Fruit fly (Drosophila melanogaster) whole organism, embryonic: Measurements from ENCODE around the gene Cep135.

Source experiments
- Ada2b ChIP-seq: fragments of 200-800 bp; sonication (Bioruptor generic); IDR thresholded peaks from 2 replicates; pipeline ENCODE4 v1.3.6; 2022; ENCODE audit warnings: missing biosample characterization, missing genetic modification characterization
- Adf1 ChIP-seq: fragments of 200-800 bp; sonication (Bioruptor generic); IDR thresholded peaks from 2 replicates; pipeline ENCODE4 v1.3.6; 2022; ENCODE audit warnings: missing biosample characterization, missing genetic modification characterization
- Atf6 ChIP-seq: fragments of 200-800 bp; sonication (Bioruptor generic); IDR thresholded peaks from 2 replicates; pipeline ENCODE4 v1.3.6; 2022; ENCODE audit warnings: missing biosample characterization, missing genetic modification characterization
- Bgb ChIP-seq: fragments of 200-800 bp; sonication (Bioruptor generic); IDR thresholded peaks from 2 replicates; pipeline ENCODE4 v1.3.6; 2022; ENCODE audit warnings: missing biosample characterization, missing genetic modification characterization; ENCODE audit not compliant: partially characterized antibody
- CG1024 ChIP-seq: fragments of 200-800 bp; sonication (Bioruptor generic); IDR thresholded peaks from 2 replicates; pipeline ENCODE4 v1.3.6; 2022; ENCODE audit warnings: missing biosample characterization, missing genetic modification characterization
- CG12104 ChIP-seq: fragments of 200-800 bp; sonication (Bioruptor generic); optimal IDR thresholded peaks from 3 replicates; lab custom pipeline; 2016; ENCODE audit warnings: missing biosample characterization, missing genetic modification characterization
- CG13775 ChIP-seq: fragments of 200-800 bp; sonication (Bioruptor generic); optimal IDR thresholded peaks from 3 replicates; lab custom pipeline; 2017; ENCODE audit warnings: missing biosample characterization, mild to moderate bottlenecking, missing genetic modification characterization
- CG18599 ChIP-seq: fragments of 200-800 bp; sonication (Bioruptor generic); optimal IDR thresholded peaks from 3 replicates; lab custom pipeline; 2017; ENCODE audit warnings: missing biosample characterization, missing genetic modification characterization, mild to moderate bottlenecking, moderate library complexity, missing genetic modification reagents
- CG30403 ChIP-seq: fragments of 200-800 bp; sonication (Bioruptor generic); optimal IDR thresholded peaks from 3 replicates; lab custom pipeline; 2016; ENCODE audit warnings: missing biosample characterization, missing genetic modification characterization
- CG3726 ChIP-seq: fragments of 200-800 bp; sonication (Bioruptor generic); IDR thresholded peaks from 3 replicates; pipeline ENCODE4, ENCODE4 v1.3.6; 2022; ENCODE audit warnings: missing biosample characterization, missing genetic modification characterization
- CG3995 ChIP-seq: fragments of 200-800 bp; sonication (Bioruptor generic); optimal IDR thresholded peaks from 3 replicates; lab custom pipeline; 2016; ENCODE audit warnings: missing biosample characterization, missing genetic modification characterization
- CG4730 ChIP-seq: fragments of 200-800 bp; sonication (Bioruptor generic); IDR thresholded peaks from 2 replicates; pipeline ENCODE4 v1.3.6; 2022; ENCODE audit warnings: missing biosample characterization, missing genetic modification characterization
- CG5180 ChIP-seq: fragments of 200-800 bp; sonication (Bioruptor generic); optimal IDR thresholded peaks from 3 replicates; lab custom pipeline; 2017; ENCODE audit warnings: missing biosample characterization, missing genetic modification characterization, mild to moderate bottlenecking, moderate library complexity, missing genetic modification reagents
- CG6175 ChIP-seq: fragments of 200-800 bp; sonication (Bioruptor generic); IDR thresholded peaks from 3 replicates; pipeline ENCODE4 v1.3.6; 2022; ENCODE audit warnings: missing biosample characterization, missing genetic modification characterization
- CG7745 ChIP-seq: fragments of 200-800 bp; sonication (Bioruptor generic); optimal IDR thresholded peaks from 2 replicates; lab custom pipeline; 2018; ENCODE audit warnings: missing biosample characterization, mild to moderate bottlenecking, missing genetic modification characterization, moderate library complexity
- CG8359 ChIP-seq: fragments of 200-800 bp; sonication (Bioruptor generic); optimal IDR thresholded peaks from 2 replicates; lab custom pipeline; 2017; ENCODE audit warnings: missing biosample characterization, mild to moderate bottlenecking, missing genetic modification characterization, borderline replicate concordance
- CG9727 ChIP-seq: fragments of 200-800 bp; sonication (Bioruptor generic); optimal IDR thresholded peaks from 3 replicates; lab custom pipeline; 2017; ENCODE audit warnings: missing biosample characterization, mild to moderate bottlenecking, missing genetic modification characterization
- E2f2 ChIP-seq: fragments of 200-800 bp; sonication (Bioruptor generic); IDR thresholded peaks from 2 replicates; pipeline ENCODE4 v1.3.6; 2022; ENCODE audit warnings: missing biosample characterization, missing genetic modification characterization
- Eip74EF ChIP-seq, 2 experiments: fragments of 200-800 bp in 1 of 2; fragments of >200 bp in 1 of 2; sonication (Bioruptor generic) in 1 of 2; optimal IDR thresholded peaks; 2 replicates each; lab custom pipeline; 2017 to 2019; ENCODE audit warnings: missing biosample characterization in 2 of 2, missing genetic modification characterization in 2 of 2, mild to moderate bottlenecking in 1 of 2, moderate library complexity in 1 of 2
- Fer2 ChIP-seq: fragments of 200-800 bp; sonication (Bioruptor generic); optimal IDR thresholded peaks from 2 replicates; lab custom pipeline; 2018; ENCODE audit warnings: missing biosample characterization, mild to moderate bottlenecking, missing genetic modification characterization, moderate library complexity
- HLH54F ChIP-seq: fragments of 200-800 bp; sonication (Bioruptor generic); optimal IDR thresholded peaks from 3 replicates; lab custom pipeline; 2016; ENCODE audit warnings: missing biosample characterization, missing genetic modification characterization
- HmgD ChIP-seq: fragments of 200-800 bp; sonication (Bioruptor generic); optimal IDR thresholded peaks from 3 replicates; lab custom pipeline; 2016; ENCODE audit warnings: missing biosample characterization, missing genetic modification characterization
- Mrtf ChIP-seq: fragments of 200-800 bp; sonication (Bioruptor generic); IDR thresholded peaks from 3 replicates; pipeline ENCODE4 v1.3.6; 2022; ENCODE audit warnings: missing biosample characterization, missing genetic modification characterization
- NC2α ChIP-seq: fragments of 200-800 bp; sonication (Bioruptor generic); optimal IDR thresholded peaks from 2 replicates; lab custom pipeline; 2016; ENCODE audit warnings: missing biosample characterization, missing genetic modification characterization
- Nf-YA ChIP-seq: fragments of 200-800 bp; sonication (Bioruptor generic); IDR thresholded peaks from 2 replicates; pipeline ENCODE4 v1.3.6; 2022; ENCODE audit warnings: missing biosample characterization, missing genetic modification characterization
- Rx ChIP-seq: fragments of 200-800 bp; sonication (Bioruptor generic); IDR thresholded peaks from 2 replicates; pipeline ENCODE4 v1.3.6; 2022; ENCODE audit warnings: missing biosample characterization, missing genetic modification characterization
- Vsx1 ChIP-seq: fragments of 200-800 bp; sonication (Bioruptor generic); optimal IDR thresholded peaks from 2 replicates; lab custom pipeline; 2017; ENCODE audit warnings: missing biosample characterization, mild to moderate bottlenecking, missing genetic modification characterization, missing genetic modification reagents
- ab ChIP-seq: fragments of 200-800 bp; sonication (Bioruptor generic); optimal IDR thresholded peaks from 2 replicates; lab custom pipeline; 2016; ENCODE audit warnings: missing biosample characterization, missing genetic modification characterization
- cato ChIP-seq: fragments of 200-800 bp; sonication (Bioruptor generic); optimal IDR thresholded peaks from 2 replicates; lab custom pipeline; 2016; ENCODE audit warnings: missing biosample characterization, missing genetic modification characterization, borderline replicate concordance
- crol ChIP-seq: fragments of 200-800 bp; sonication (Bioruptor generic); IDR thresholded peaks from 2 replicates; pipeline ENCODE4 v1.3.6; 2022; ENCODE audit warnings: missing biosample characterization, missing genetic modification characterization
- dan ChIP-seq: fragments of 200-800 bp; sonication (Bioruptor generic); IDR thresholded peaks from 2 replicates; pipeline ENCODE4 v1.3.6; 2022; ENCODE audit warnings: missing biosample characterization, missing genetic modification characterization
- dati ChIP-seq: fragments of 200-800 bp; sonication (Bioruptor generic); IDR thresholded peaks from 2 replicates; pipeline ENCODE4 v1.3.6; 2022; ENCODE audit warnings: missing biosample characterization, missing genetic modification characterization
- disco-r ChIP-seq: fragments of 200-800 bp; sonication (Bioruptor generic); optimal IDR thresholded peaks from 2 replicates; lab custom pipeline; 2016; ENCODE audit warnings: missing biosample characterization, missing genetic modification characterization
- dmrt99B ChIP-seq: fragments of 200-800 bp; sonication (Bioruptor generic); optimal IDR thresholded peaks from 2 replicates; lab custom pipeline; 2018; ENCODE audit warnings: missing biosample characterization, mild to moderate bottlenecking, missing genetic modification characterization, moderate library complexity
- fd64A ChIP-seq: fragments of 200-800 bp; sonication (Bioruptor generic); optimal IDR thresholded peaks from 3 replicates; lab custom pipeline; 2018; ENCODE audit warnings: missing biosample characterization, mild to moderate bottlenecking, missing genetic modification characterization
- fu2 ChIP-seq: fragments of 200-800 bp; sonication (Bioruptor generic); optimal IDR thresholded peaks from 2 replicates; lab custom pipeline; 2016; ENCODE audit warnings: missing biosample characterization, missing genetic modification characterization
- gce ChIP-seq: fragments of 200-800 bp; sonication (Bioruptor generic); IDR thresholded peaks from 3 replicates; pipeline ENCODE4 v1.3.6; 2022; ENCODE audit warnings: missing biosample characterization, missing genetic modification characterization
- gro ChIP-seq: fragments of 200-800 bp; sonication (Bioruptor generic); optimal IDR thresholded peaks from 2 replicates; lab custom pipeline; 2016; ENCODE audit warnings: missing biosample characterization, missing genetic modification characterization
- ham ChIP-seq: fragments of 200-800 bp; sonication (Bioruptor generic); IDR thresholded peaks from 2 replicates; pipeline ENCODE4 v1.3.6; 2022; ENCODE audit warnings: missing biosample characterization, missing genetic modification characterization
- insv ChIP-seq, 2 experiments: fragments of 200-800 bp; sonication (Bioruptor generic); optimal IDR thresholded peaks; 3 replicates each; lab custom pipeline; 2016 to 2018; ENCODE audit warnings: missing biosample characterization in 2 of 2, missing genetic modification characterization in 2 of 2
- inv ChIP-seq: fragments of 200-800 bp; sonication (Bioruptor generic); IDR thresholded peaks from 2 replicates; pipeline ENCODE4 v1.3.6; 2022; ENCODE audit warnings: missing biosample characterization, missing genetic modification characterization; ENCODE audit not compliant: partially characterized antibody
- lola ChIP-seq, 3 experiments: fragments of >200 bp in 2 of 3; fragments of 200-800 bp in 1 of 3; sonication (Bioruptor generic) in 1 of 3; optimal IDR thresholded peaks; 2 replicates each; lab custom pipeline; 2017 to 2019; ENCODE audit warnings: missing biosample characterization in 3 of 3, missing genetic modification characterization in 3 of 3, mild to moderate bottlenecking in 1 of 3, moderate library complexity in 1 of 3
- otp ChIP-seq: fragments of 200-800 bp; sonication (Bioruptor generic); IDR thresholded peaks from 3 replicates; pipeline ENCODE4, ENCODE4 v1.3.6; 2022; ENCODE audit warnings: missing biosample characterization, missing genetic modification characterization
- repo ChIP-seq: fragments of 200-800 bp; sonication (Bioruptor generic); optimal IDR thresholded peaks from 2 replicates; lab custom pipeline; 2016; ENCODE audit warnings: missing biosample characterization, missing genetic modification characterization
- rib ChIP-seq: fragments of 200-800 bp; sonication (Bioruptor generic); IDR thresholded peaks from 2 replicates; pipeline ENCODE4 v1.3.6; 2022; ENCODE audit warnings: missing biosample characterization, missing genetic modification characterization
- sens-2 ChIP-seq: fragments of 200-800 bp; sonication (Bioruptor generic); IDR thresholded peaks from 2 replicates; pipeline ENCODE4 v1.3.6; 2022; ENCODE audit warnings: missing biosample characterization, missing genetic modification characterization
- sna ChIP-seq: fragments of 200-800 bp; sonication (Bioruptor generic); IDR thresholded peaks from 2 replicates; pipeline ENCODE4 v1.3.6; 2022; ENCODE audit warnings: missing biosample characterization, missing genetic modification characterization; ENCODE audit not compliant: partially characterized antibody
- tll ChIP-seq, 2 experiments: fragments of 200-800 bp in 1 of 2; fragments of >200 bp in 1 of 2; sonication (Bioruptor generic) in 1 of 2; optimal IDR thresholded peaks; 2 replicates each; lab custom pipeline; 2017 to 2019; ENCODE audit warnings: missing biosample characterization in 2 of 2, missing genetic modification characterization in 2 of 2, mild to moderate bottlenecking in 1 of 2, moderate library complexity in 1 of 2
- usp ChIP-seq: fragments of >200 bp; optimal IDR thresholded peaks from 2 replicates; lab custom pipeline; 2017; ENCODE audit warnings: missing biosample characterization, missing genetic modification characterization
- wek ChIP-seq: fragments of 200-800 bp; sonication (Bioruptor generic); optimal IDR thresholded peaks from 3 replicates; lab custom pipeline; 2018; ENCODE audit warnings: missing biosample characterization, mild to moderate bottlenecking, missing genetic modification characterization, moderate library complexity
- zen2 ChIP-seq: fragments of 200-800 bp; sonication (Bioruptor generic); IDR thresholded peaks from 3 replicates; pipeline ENCODE4 v1.3.6; 2022; ENCODE audit warnings: missing biosample characterization, missing genetic modification characterization; ENCODE audit not compliant: partially characterized antibody

Gene Cep135

dm6 chr3L:15161549-15161948 lies 45.0 kb downstream of the Cep135 start, which contains the start of gene CG6878 (continued):
- no peak for TF ChIP-seq sna (GFP tag; lab: Robert Waterston, UW)
- no peak for TF ChIP-seq wek
- no peak for TF ChIP-seq CG6175
- no peak for TF ChIP-seq CG13775
- no peak for TF ChIP-seq usp (GFP tag; lab: Kevin White, UChicago)
- TF ChIP-seq HLH54F: no peak
- no peak for TF ChIP-seq rib (GFP tag; lab: Robert Waterston, UW)
- TF ChIP-seq CG7745 (tag; lab: Kevin White, UChicago): no peak
- no peak for TF ChIP-seq Eip74EF (GFP tag; optimal IDR thresholded peaks at IDR 0.05; lab: Kevin White, UChicago)
- TF ChIP-seq Atf6: no peak
- TF ChIP-seq CG8359 (GFP tag; lab: Kevin White, UChicago): no peak
- no peak for TF ChIP-seq gce (GFP tag; lab: Robert Waterston, UW)
- peak; percentile 97 for TF ChIP-seq E2f2
- no peak for TF ChIP-seq Adf1 (GFP tag; lab: Robert Waterston, UW)
- peak in 1 of 2 experiments; percentile 31 for TF ChIP-seq insv (GFP tag; optimal IDR thresholded peaks at IDR 0.05; lab: Kevin White, UChicago)
- TF ChIP-seq fu2 (GFP tag; lab: Kevin White, UChicago): no peak
- no peak for TF ChIP-seq CG3995 (GFP tag; lab: Kevin White, UChicago)
- TF ChIP-seq lola (GFP tag; optimal IDR thresholded peaks at IDR 0.05; lab: Kevin White, UChicago): no peak
- TF ChIP-seq dan: no peak
- TF ChIP-seq repo (GFP tag; lab: Kevin White, UChicago): no peak
- no peak for TF ChIP-seq ab (GFP tag; lab: Kevin White, UChicago)
- TF ChIP-seq Rx: no peak
- TF ChIP-seq Bgb (GFP tag; lab: Robert Waterston, UW): peak; percentile 56
- no peak for TF ChIP-seq dmrt99B (tag; lab: Kevin White, UChicago)
- TF ChIP-seq crol: no peak
- TF ChIP-seq zen2: no peak
- no peak for TF ChIP-seq ham (GFP tag; lab: Robert Waterston, UW)
- no peak for TF ChIP-seq CG12104 (GFP tag; lab: Kevin White, UChicago)
- no peak for TF ChIP-seq disco-r (GFP tag; lab: Kevin White, UChicago)
- no peak for TF ChIP-seq fd64A (GFP tag; lab: Kevin White, UChicago)
- TF ChIP-seq otp (GFP tag; lab: Robert Waterston, UW): peak; percentile 25; the same call in 1 of the 3 replicates
- TF ChIP-seq tll (GFP tag; optimal IDR thresholded peaks at IDR 0.05; lab: Kevin White, UChicago): no peak
- TF ChIP-seq cato: no peak
- no peak for TF ChIP-seq Vsx1 (GFP tag; lab: Kevin White, UChicago)
- no peak for TF ChIP-seq CG3726 (GFP tag; lab: Robert Waterston, UW)
- peak; percentile 20 for TF ChIP-seq CG30403
- TF ChIP-seq Mrtf: no peak
- no peak for TF ChIP-seq Nf-YA (GFP tag; lab: Robert Waterston, UW)
- TF ChIP-seq Ada2b: no peak
- TF ChIP-seq CG18599 (GFP tag; lab: Kevin White, UChicago): no peak
- TF ChIP-seq Fer2 (tag; lab: Kevin White, UChicago): no peak
- no peak for TF ChIP-seq CG1024 (GFP tag; lab: Robert Waterston, UW)
- no peak for TF ChIP-seq CG5180 (GFP tag; lab: Kevin White, UChicago)
- TF ChIP-seq CG4730 (GFP tag; lab: Robert Waterston, UW): no peak
- no peak for TF ChIP-seq sens-2 (GFP tag; lab: Robert Waterston, UW)
- TF ChIP-seq HmgD: no peak
- no peak for TF ChIP-seq NC2α (GFP tag; lab: Kevin White, UChicago)
- TF ChIP-seq gro (GFP tag; lab: Kevin White, UChicago): no peak
- TF ChIP-seq inv (GFP tag; lab: Robert Waterston, UW): no peak
- TF ChIP-seq CG9727 (GFP tag; lab: Kevin White, UChicago): no peak
- no peak for TF ChIP-seq dati (GFP tag; lab: Robert Waterston, UW)
